Worm (Caenorhabditis elegans): ENCODE measurements around the gene F07C6.4.

DNA sequence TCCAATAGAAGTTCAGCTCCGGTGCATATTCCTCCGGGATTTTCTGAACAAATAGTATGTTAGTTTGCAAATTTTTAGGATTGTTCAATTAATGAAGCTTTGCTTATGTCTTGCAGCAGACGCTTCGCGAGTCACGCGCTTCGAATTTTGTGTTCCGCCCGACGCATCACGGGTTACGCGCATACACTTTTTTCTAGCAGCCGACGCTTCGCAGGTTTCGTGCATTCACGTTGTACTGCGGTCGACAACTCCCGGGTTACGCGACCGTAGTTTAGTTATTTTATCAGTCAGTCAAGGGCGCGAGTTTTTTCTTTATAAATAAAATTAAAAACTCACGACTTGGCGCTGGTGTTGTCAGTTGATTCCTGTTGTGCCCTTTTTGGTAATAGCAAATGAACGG, 64.1 kb downstream of the F07C6.4 start:
- TF ChIP-seq unc-62 (GFP tag; optimal IDR thresholded peaks at IDR 0.05) (no peak), ces-1 (GFP tag; optimal IDR thresholded peaks at IDR 0.05) (no peak), lin-13 (tag; optimal IDR thresholded peaks at IDR 0.05) (no peak), elt-1 (tag; optimal IDR thresholded peaks at IDR 0.05; ENCODE audit: borderline replicate concordance, insufficient read depth) (no peak), pha-4 (tag; optimal IDR thresholded peaks at IDR 0.05) (no peak)
